Fruit fly (Drosophila melanogaster) whole organism: Measurements from ENCODE around the gene CG14607.

Experiments
- CG8478 ChIP-seq: fragments of >200 bp; optimal IDR thresholded peaks from 2 replicates; lab custom pipeline; 2018; ENCODE audit warnings: inconsistent platforms
- psq ChIP-seq: fragments of >200 bp; optimal IDR thresholded peaks from 2 replicates; lab custom pipeline; 2017
- usp ChIP-seq: fragments of >200 bp; optimal IDR thresholded peaks from 2 replicates; lab custom pipeline; 2017; ENCODE audit warnings: missing biosample characterization, missing genetic modification characterization, mixed read lengths

dm6 chr3R:7208331-7208730, 33.2 kb upstream of the CG14607 start, which contains the start of gene CG1288:
- TF ChIP-seq CG8478 (no peak), psq (no peak), usp (GFP tag; lab: Kevin White, UChicago) (no peak)
